Fruit fly (Drosophila melanogaster): Measurements from ENCODE around the gene cu.

Gene cu

DNA sequence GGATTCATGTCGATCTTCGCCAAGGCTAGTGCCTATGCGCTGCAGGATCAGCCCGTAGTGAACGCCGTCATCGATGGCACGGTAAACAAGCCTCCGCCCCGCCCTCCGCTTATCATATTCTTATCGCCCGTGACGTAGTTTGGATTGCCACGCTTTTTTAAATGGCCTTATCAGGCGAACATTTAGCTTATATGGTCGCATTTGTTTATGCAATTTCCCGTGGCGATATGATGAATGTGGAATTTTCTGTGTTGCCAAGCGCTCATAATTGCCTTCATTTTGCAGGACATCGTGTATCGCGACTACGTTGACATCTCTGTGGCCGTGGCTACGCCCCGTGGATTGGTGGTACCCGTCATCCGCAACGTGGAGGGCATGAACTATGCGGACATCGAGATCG lies 48.4 kb downstream of the cu start:
- TF ChIP-seq Met (GFP tag; optimal IDR thresholded peaks at IDR 0.05) (no peak), CG9139 (GFP tag; optimal IDR thresholded peaks at IDR 0.05) (no peak), CG11294 (GFP tag; IDR thresholded peaks at IDR 0.05) (no peak), svp (GFP tag) (peak; percentile 77), vri (GFP tag; optimal IDR thresholded peaks at IDR 0.05) (peak; percentile 77)

DNA sequence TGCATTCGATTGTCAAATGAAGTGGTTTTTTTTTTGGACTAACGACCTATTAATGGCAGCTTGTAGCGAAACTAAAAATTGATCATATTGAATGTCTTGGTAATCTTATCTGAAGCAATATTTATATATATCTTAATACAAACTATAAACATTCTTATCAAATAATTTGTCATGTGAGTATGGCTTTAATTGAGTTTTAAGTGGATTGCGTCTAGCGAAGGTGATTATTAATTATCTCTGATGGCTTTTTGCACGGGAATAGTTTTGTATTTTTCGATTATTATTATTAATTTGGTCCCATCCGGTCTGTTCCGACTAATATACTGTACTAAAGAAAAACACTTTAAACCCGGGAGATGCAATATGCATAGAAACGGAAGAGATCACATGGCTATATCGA lies 49.5 kb downstream of the cu start:
- no peak for TF ChIP-seq Hr38 (GFP tag; optimal IDR thresholded peaks at IDR 0.05)
- no peak for TF ChIP-seq Eip93F (GFP tag; optimal IDR thresholded peaks at IDR 0.05)
- TF ChIP-seq net (GFP tag; optimal IDR thresholded peaks at IDR 0.05) = no peak
- TF ChIP-seq Lpt (GFP tag; optimal IDR thresholded peaks at IDR 0.05) = no peak
- TF ChIP-seq Blimp-1 (GFP tag; optimal IDR thresholded peaks at IDR 0.05) = no peak
- TF ChIP-seq dac (GFP tag; optimal IDR thresholded peaks at IDR 0.05) = no peak
- no peak for TF ChIP-seq CG11762 (GFP tag; optimal IDR thresholded peaks at IDR 0.05; ENCODE audit: insufficient read depth)
- TF ChIP-seq Ets21C (GFP tag; optimal IDR thresholded peaks at IDR 0.05) = no peak
- TF ChIP-seq OdsH (GFP tag; optimal IDR thresholded peaks at IDR 0.05) = no peak
- no peak for TF ChIP-seq Sox15 (GFP tag; optimal IDR thresholded peaks at IDR 0.05)

DNA sequence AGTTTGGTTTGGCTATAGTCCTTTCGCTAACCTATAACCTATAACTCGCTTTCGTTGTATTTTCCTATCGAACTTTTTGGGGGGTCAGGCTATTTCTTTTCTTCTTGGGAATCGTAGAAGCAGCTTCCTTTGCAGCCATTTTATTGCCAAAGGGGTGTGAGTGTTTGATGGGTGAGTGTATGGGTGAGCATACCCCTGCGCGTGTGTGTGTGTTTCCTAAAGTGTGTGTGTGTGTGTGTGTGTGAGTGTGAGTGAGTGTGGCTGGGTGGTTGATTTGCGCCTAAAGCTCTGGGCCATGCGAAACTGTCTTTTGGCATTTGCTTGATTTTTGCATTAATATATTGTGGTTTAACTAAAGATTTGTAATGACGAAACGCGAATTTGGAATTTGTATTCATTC lies 56.4 kb downstream of the cu start:
- no peak for TF ChIP-seq dsx (GFP tag; optimal IDR thresholded peaks at IDR 0.05; ENCODE audit: poor library complexity, severe bottlenecking)
- no peak for TF ChIP-seq lz (GFP tag; optimal IDR thresholded peaks at IDR 0.05)
- no peak for TF ChIP-seq Lpt (GFP tag; optimal IDR thresholded peaks at IDR 0.05)
- TF ChIP-seq CG10631 (GFP tag; optimal IDR thresholded peaks at IDR 0.05) = no peak
- TF ChIP-seq CG16779 (tag; optimal IDR thresholded peaks at IDR 0.05) = no peak
- no peak for TF ChIP-seq CG31627 (GFP tag; optimal IDR thresholded peaks at IDR 0.05)
- no peak for TF ChIP-seq CG6276 (GFP tag; optimal IDR thresholded peaks at IDR 0.05)
- TF ChIP-seq achi (GFP tag; optimal IDR thresholded peaks at IDR 0.05) = no peak
- TF ChIP-seq CG9139 (GFP tag; optimal IDR thresholded peaks at IDR 0.05) = no peak
- TF ChIP-seq fd59A (GFP tag; optimal IDR thresholded peaks at IDR 0.05) = no peak
- TF ChIP-seq CG6163 (GFP tag; IDR thresholded peaks at IDR 0.05) = no peak
- TF ChIP-seq CG6854 (GFP tag; optimal IDR thresholded peaks at IDR 0.05) = no peak
- no peak for TF ChIP-seq CG7368 (GFP tag; optimal IDR thresholded peaks at IDR 0.05)
- TF ChIP-seq Met (GFP tag; optimal IDR thresholded peaks at IDR 0.05) = no peak
- TF ChIP-seq acj6 (GFP tag; optimal IDR thresholded peaks at IDR 0.05) = no peak
- TF ChIP-seq Blimp-1 (GFP tag; optimal IDR thresholded peaks at IDR 0.05) = no peak

DNA sequence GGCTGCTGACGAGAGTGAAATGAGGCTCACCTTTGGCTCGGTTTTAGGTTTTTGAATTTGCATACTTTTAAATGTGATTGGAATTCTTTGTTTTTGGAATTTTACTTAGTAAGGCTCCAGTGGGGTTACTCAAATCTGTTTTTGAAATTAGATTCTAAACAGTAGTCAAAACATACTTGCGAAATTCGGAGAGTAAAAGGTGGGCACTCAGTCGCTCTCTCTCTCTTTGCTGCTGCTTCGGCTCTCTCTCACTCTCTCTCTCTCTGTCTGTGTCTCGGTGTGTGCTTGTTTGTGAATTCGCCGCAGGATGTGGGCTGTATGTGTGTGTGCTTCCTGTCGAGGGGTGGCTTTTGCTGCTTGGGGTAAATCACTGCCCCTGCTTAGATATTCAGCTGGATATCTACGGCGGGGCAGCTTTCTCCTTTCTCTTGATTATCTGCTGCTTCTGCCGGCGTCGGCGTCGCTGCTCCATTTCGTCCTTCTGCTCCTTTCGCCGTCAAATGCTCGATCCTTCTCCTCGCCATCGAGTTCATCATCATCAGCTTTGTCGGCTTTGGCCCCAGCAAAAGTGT lies 57.1 kb downstream of the cu start:
- TF ChIP-seq CG3919 (GFP tag; optimal IDR thresholded peaks at IDR 0.05) (no peak), CG10631 (GFP tag; optimal IDR thresholded peaks at IDR 0.05) (no peak), fd85E (GFP tag; optimal IDR thresholded peaks at IDR 0.05) (no peak), Blimp-1 (GFP tag; optimal IDR thresholded peaks at IDR 0.05) (no peak), CG6163 (GFP tag; IDR thresholded peaks at IDR 0.05) (no peak), Ets21C (GFP tag; optimal IDR thresholded peaks at IDR 0.05) (no peak), CG16779 (tag; optimal IDR thresholded peaks at IDR 0.05) (no peak), acj6 (GFP tag; optimal IDR thresholded peaks at IDR 0.05) (no peak), CG4318 (GFP tag; optimal IDR thresholded peaks at IDR 0.05) (no peak), OdsH (GFP tag; optimal IDR thresholded peaks at IDR 0.05) (no peak), ss (GFP tag; optimal IDR thresholded peaks at IDR 0.05) (no peak), CG6808 (GFP tag; optimal IDR thresholded peaks at IDR 0.05) (no peak), Sox102F (GFP tag; optimal IDR thresholded peaks at IDR 0.05) (no peak), net (GFP tag; optimal IDR thresholded peaks at IDR 0.05) (no peak)

DNA sequence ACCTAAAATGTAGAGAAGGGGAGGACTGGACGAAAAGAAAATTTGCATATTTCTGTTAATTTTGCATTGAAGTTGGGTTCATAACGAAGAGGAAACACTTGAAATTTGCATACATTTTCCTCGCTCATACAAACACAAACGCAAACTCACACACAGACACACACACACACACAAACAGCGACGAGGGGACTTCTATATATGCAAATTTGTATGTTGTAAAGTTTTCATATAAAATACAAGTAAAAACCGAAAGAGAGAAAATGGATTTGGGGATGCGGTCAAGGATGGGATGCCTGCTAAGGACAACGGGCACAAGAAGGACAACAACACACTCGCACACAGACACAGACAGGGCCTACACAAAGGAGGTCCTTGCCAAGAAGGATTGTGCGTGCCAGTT lies 60.1 kb downstream of the cu start:
- no peak for TF ChIP-seq net (GFP tag; optimal IDR thresholded peaks at IDR 0.05)
- no peak for TF ChIP-seq dac (GFP tag; optimal IDR thresholded peaks at IDR 0.05)
- no peak for TF ChIP-seq Lpt (GFP tag; optimal IDR thresholded peaks at IDR 0.05)
- TF ChIP-seq acj6 (GFP tag; optimal IDR thresholded peaks at IDR 0.05) = no peak
- TF ChIP-seq topi (GFP tag; optimal IDR thresholded peaks at IDR 0.05) = no peak
- no peak for TF ChIP-seq CG1621 (tag; optimal IDR thresholded peaks at IDR 0.05)
